Fruit fly (Drosophila melanogaster) whole organism, prepupa: ENCODE data around the gene CG7384.

Experiments
- Blimp-1 ChIP-seq: fragments of 200-800 bp; sonication (Bioruptor generic); optimal IDR thresholded peaks from 3 replicates; lab custom pipeline; 2017; ENCODE audit warnings: missing biosample characterization, missing genetic modification characterization, mild to moderate bottlenecking, moderate library complexity, missing genetic modification reagents
- CG10631 ChIP-seq: fragments of 200-800 bp; sonication (Bioruptor generic); optimal IDR thresholded peaks from 2 replicates; lab custom pipeline; 2016; ENCODE audit warnings: missing biosample characterization, missing genetic modification characterization
- CG10669 ChIP-seq: fragments of 200-800 bp; sonication (Bioruptor generic); optimal IDR thresholded peaks from 3 replicates; lab custom pipeline; 2018; ENCODE audit warnings: missing biosample characterization, mild to moderate bottlenecking, missing genetic modification characterization, moderate library complexity
- CG11294 ChIP-seq: fragments of 200-800 bp; sonication (Bioruptor generic); IDR thresholded peaks from 2 replicates; pipeline ENCODE4 v1.3.6; 2022; ENCODE audit warnings: missing biosample characterization, missing genetic modification characterization
- CG11902 ChIP-seq: fragments of 200-800 bp; sonication (Bioruptor generic); optimal IDR thresholded peaks from 3 replicates; lab custom pipeline; 2016; ENCODE audit warnings: missing biosample characterization, missing genetic modification characterization
- CG15336 ChIP-seq: fragments of 200-800 bp; sonication (Bioruptor generic); IDR thresholded peaks from 2 replicates; pipeline ENCODE4 v1.3.6; 2022; ENCODE audit warnings: missing biosample characterization, missing genetic modification characterization
- CG1621 ChIP-seq: fragments of 200-800 bp; sonication (Bioruptor generic); optimal IDR thresholded peaks from 3 replicates; lab custom pipeline; 2018; ENCODE audit warnings: missing biosample characterization, mild to moderate bottlenecking, missing genetic modification characterization
- CG16779 ChIP-seq: fragments of 200-800 bp; sonication (Bioruptor generic); optimal IDR thresholded peaks from 3 replicates; lab custom pipeline; 2017; ENCODE audit warnings: missing biosample characterization, mild to moderate bottlenecking, missing genetic modification characterization
- CG34406 ChIP-seq: fragments of 200-800 bp; sonication (Bioruptor generic); optimal IDR thresholded peaks from 3 replicates; lab custom pipeline; 2016; ENCODE audit warnings: missing biosample characterization, missing genetic modification characterization
- CG4318 ChIP-seq: fragments of 200-800 bp; sonication (Bioruptor generic); optimal IDR thresholded peaks from 3 replicates; lab custom pipeline; 2017; ENCODE audit warnings: missing biosample characterization, mild to moderate bottlenecking, missing genetic modification characterization
- CG6276 ChIP-seq: fragments of 200-800 bp; sonication (Bioruptor generic); optimal IDR thresholded peaks from 2 replicates; lab custom pipeline; 2017; ENCODE audit warnings: missing biosample characterization, mild to moderate bottlenecking, missing genetic modification characterization
- CG6792 ChIP-seq: fragments of 200-800 bp; sonication (Bioruptor generic); optimal IDR thresholded peaks from 3 replicates; lab custom pipeline; 2016; ENCODE audit warnings: missing biosample characterization, missing genetic modification characterization
- CG6808 ChIP-seq: fragments of 200-800 bp; sonication (Bioruptor generic); optimal IDR thresholded peaks from 3 replicates; lab custom pipeline; 2017; ENCODE audit warnings: missing biosample characterization, missing genetic modification characterization, mild to moderate bottlenecking, moderate library complexity, missing genetic modification reagents
- CG6854 ChIP-seq: fragments of 200-800 bp; sonication (Bioruptor generic); optimal IDR thresholded peaks from 2 replicates; lab custom pipeline; 2017; ENCODE audit warnings: missing biosample characterization, mild to moderate bottlenecking, missing genetic modification characterization
- CG8119 ChIP-seq: fragments of 200-800 bp; sonication (Bioruptor generic); IDR thresholded peaks from 3 replicates; pipeline ENCODE4 v1.3.6; 2022; ENCODE audit warnings: missing biosample characterization, missing genetic modification characterization
- CG9139 ChIP-seq: fragments of 200-800 bp; sonication (Bioruptor generic); optimal IDR thresholded peaks from 3 replicates; lab custom pipeline; 2017; ENCODE audit warnings: missing biosample characterization, mild to moderate bottlenecking, missing genetic modification characterization
- Eip75B ChIP-seq: fragments of 200-800 bp; sonication (Bioruptor generic); optimal IDR thresholded peaks from 3 replicates; lab custom pipeline; 2016; ENCODE audit warnings: missing biosample characterization, missing genetic modification characterization
- Eip93F ChIP-seq: fragments of 200-800 bp; sonication (Bioruptor generic); optimal IDR thresholded peaks from 2 replicates; lab custom pipeline; 2016; ENCODE audit warnings: missing biosample characterization, mild to moderate bottlenecking, missing genetic modification characterization
- Met ChIP-seq: fragments of 200-800 bp; sonication (Bioruptor generic); optimal IDR thresholded peaks from 3 replicates; lab custom pipeline; 2016; ENCODE audit warnings: missing biosample characterization, missing genetic modification characterization
- OdsH ChIP-seq: fragments of 200-800 bp; sonication (Bioruptor generic); optimal IDR thresholded peaks from 3 replicates; lab custom pipeline; 2016; ENCODE audit warnings: missing biosample characterization, missing genetic modification characterization
- Smox ChIP-seq: fragments of 200-800 bp; sonication (Bioruptor generic); optimal IDR thresholded peaks from 3 replicates; lab custom pipeline; 2016; ENCODE audit warnings: missing biosample characterization, missing genetic modification characterization
- Sox102F ChIP-seq: fragments of 200-800 bp; sonication (Bioruptor generic); optimal IDR thresholded peaks from 2 replicates; lab custom pipeline; 2016; ENCODE audit warnings: missing biosample characterization, mild to moderate bottlenecking, missing genetic modification characterization
- Sox14 ChIP-seq: fragments of 200-800 bp; sonication (Bioruptor generic); optimal IDR thresholded peaks from 3 replicates; lab custom pipeline; 2016; ENCODE audit warnings: missing biosample characterization, missing genetic modification characterization
- Sox15 ChIP-seq: fragments of 200-800 bp; sonication (Bioruptor generic); optimal IDR thresholded peaks from 3 replicates; lab custom pipeline; 2016; ENCODE audit warnings: missing biosample characterization, missing genetic modification characterization
- cyc ChIP-seq: fragments of 200-800 bp; sonication (Bioruptor generic); optimal IDR thresholded peaks from 3 replicates; lab custom pipeline; 2016; ENCODE audit warnings: missing biosample characterization, missing genetic modification characterization
- dac ChIP-seq: fragments of 200-800 bp; sonication (Bioruptor generic); optimal IDR thresholded peaks from 2 replicates; lab custom pipeline; 2017; ENCODE audit warnings: missing biosample characterization, mild to moderate bottlenecking, missing genetic modification characterization
- eg ChIP-seq: fragments of 200-800 bp; sonication (Bioruptor generic); IDR thresholded peaks from 3 replicates; pipeline ENCODE4 v1.3.6; 2022; ENCODE audit warnings: missing biosample characterization, missing genetic modification characterization
- fd59A ChIP-seq: fragments of 200-800 bp; sonication (Bioruptor generic); optimal IDR thresholded peaks from 2 replicates; lab custom pipeline; 2017; ENCODE audit warnings: missing biosample characterization, mild to moderate bottlenecking, missing genetic modification characterization, missing genetic modification reagents
- fd85E ChIP-seq: fragments of 200-800 bp; sonication (Bioruptor generic); optimal IDR thresholded peaks from 3 replicates; lab custom pipeline; 2016; ENCODE audit warnings: missing biosample characterization, missing genetic modification characterization
- fkh ChIP-seq: fragments of 200-800 bp; sonication (Bioruptor generic); optimal IDR thresholded peaks from 3 replicates; lab custom pipeline; 2017; ENCODE audit warnings: missing biosample characterization, mild to moderate bottlenecking, missing genetic modification characterization, moderate library complexity
- lz ChIP-seq: fragments of 200-800 bp; sonication (Bioruptor generic); optimal IDR thresholded peaks from 3 replicates; lab custom pipeline; 2016; ENCODE audit warnings: missing biosample characterization, missing genetic modification characterization
- net ChIP-seq: fragments of 200-800 bp; sonication (Bioruptor generic); optimal IDR thresholded peaks from 3 replicates; lab custom pipeline; 2016; ENCODE audit warnings: missing biosample characterization, missing genetic modification characterization
- ss ChIP-seq, 2 experiments: fragments of 200-800 bp; sonication (Bioruptor generic); optimal IDR thresholded peaks; 2 replicates in 1 of 2; 3 replicates in 1 of 2; lab custom pipeline; 2017 to 2018; ENCODE audit warnings: mild to moderate bottlenecking in 2 of 2, missing biosample characterization in 2 of 2, missing genetic modification characterization in 2 of 2, moderate library complexity in 1 of 2

CG7384 gene

dm6 chr2L:10516470-10517048, 6.3 kb upstream of the CG7384 start (continued):
- TF ChIP-seq Smox (GFP tag; lab: Kevin White, UChicago) (peak; percentile 49), CG10669 (GFP tag; lab: Kevin White, UChicago) (peak; percentile 16), Sox14 (GFP tag; lab: Kevin White, UChicago) (peak; percentile 56), CG1621 (tag; lab: Kevin White, UChicago) (peak; percentile 18), Eip93F (GFP tag; lab: Kevin White, UChicago) (peak; percentile 42), CG11902 (GFP tag; lab: Kevin White, UChicago) (no peak), CG34406 (GFP tag; lab: Kevin White, UChicago) (peak; percentile 18), fd85E (GFP tag; lab: Kevin White, UChicago) (no peak), Met (GFP tag; lab: Kevin White, UChicago) (peak; percentile 18), ss (GFP tag; optimal IDR thresholded peaks at IDR 0.05; lab: Kevin White, UChicago) (peak; percentile 43 to 51), CG6854 (GFP tag; lab: Kevin White, UChicago) (peak; percentile 81), CG16779 (tag; lab: Kevin White, UChicago) (peak; percentile 20), CG11294 (GFP tag; lab: Robert Waterston, UW) (no peak), CG9139 (GFP tag; lab: Kevin White, UChicago) (peak; percentile 26), CG4318 (GFP tag; lab: Kevin White, UChicago) (no peak), CG10631 (peak; percentile 9), OdsH (peak; percentile 42), Eip75B (GFP tag; lab: Kevin White, UChicago) (peak; percentile 37), Sox15 (peak; percentile 43), CG15336 (GFP tag; lab: Robert Waterston, UW) (peak; percentile 37; the same call in 1 of the 2 replicates)
- TF ChIP-seq, all 60 proteins: peak for 43

dm6 chr2L:10515553-10516174, 5.4 kb upstream of the CG7384 start:
- TF ChIP-seq lz (GFP tag; lab: Kevin White, UChicago) (no peak), cyc (GFP tag; lab: Kevin White, UChicago) (no peak), Met (GFP tag; lab: Kevin White, UChicago) (no peak), dac (GFP tag; lab: Kevin White, UChicago) (no peak), CG10631 (no peak), CG4318 (GFP tag; lab: Kevin White, UChicago) (no peak), fd59A (no peak), CG11902 (GFP tag; lab: Kevin White, UChicago) (no peak), Eip93F (GFP tag; lab: Kevin White, UChicago) (no peak), Blimp-1 (no peak), fkh (GFP tag; lab: Kevin White, UChicago) (no peak), Sox102F (GFP tag; lab: Kevin White, UChicago) (no peak), CG6854 (GFP tag; lab: Kevin White, UChicago) (no peak)

dm6 chr2L:10514586-10515137, 4.4 kb upstream of the CG7384 start:
- TF ChIP-seq eg (GFP tag; lab: Robert Waterston, UW) (0 out of 3 replicates have a peak, but pooled peaks have one; percentile 20), net (GFP tag; lab: Kevin White, UChicago) (peak; percentile 28), CG6276 (GFP tag; lab: Kevin White, UChicago) (peak; percentile 49), ss (GFP tag; optimal IDR thresholded peaks at IDR 0.05; lab: Kevin White, UChicago) (peak; percentile 1 to 32), CG16779 (tag; lab: Kevin White, UChicago) (no peak), CG15336 (GFP tag; lab: Robert Waterston, UW) (0 out of 2 replicates have a peak, but pooled peaks have one; percentile 14), CG8119 (GFP tag; lab: Robert Waterston, UW) (0 out of 3 replicates have a peak, but pooled peaks have one; percentile 21), CG6792 (no peak), CG6808 (GFP tag; lab: Kevin White, UChicago) (peak; percentile 29), fd85E (GFP tag; lab: Kevin White, UChicago) (no peak)
- TF ChIP-seq, all 60 proteins: peak for 7
